Worm (Caenorhabditis elegans): ENCODE results near the gene F38B7.11.
A peak's percentile ranks its signal among the peaks of the same experiment; 100 is the strongest.

F38B7.11 gene

ce11 chrV:11515145-11515544, 31.8 kb upstream of the F38B7.11 start:
- TF ChIP-seq nhr-76 (tag; optimal IDR thresholded peaks at IDR 0.05), result no peak
- no peak for TF ChIP-seq nhr-12 (tag; optimal IDR thresholded peaks at IDR 0.05)
- no peak for TF ChIP-seq lin-13 (tag; optimal IDR thresholded peaks at IDR 0.05)
- no peak for TF ChIP-seq bed-3 (GFP tag; optimal IDR thresholded peaks at IDR 0.05)
- TF ChIP-seq lsy-2 (tag; optimal IDR thresholded peaks at IDR 0.05), result no peak

- TF ChIP-seq M03D4.4 (tag; optimal IDR thresholded peaks at IDR 0.05), result no peak
- TF ChIP-seq lin-32 (GFP tag; optimal IDR thresholded peaks at IDR 0.05), result no peak
Observed at ce11 chrV:11516141-11516591, 30.7 kb upstream of the F38B7.11 start, which contains the start of gene sdz-8. TSS of gene sdz-8 (minus strand) at chrV:11516191.

DNA sequence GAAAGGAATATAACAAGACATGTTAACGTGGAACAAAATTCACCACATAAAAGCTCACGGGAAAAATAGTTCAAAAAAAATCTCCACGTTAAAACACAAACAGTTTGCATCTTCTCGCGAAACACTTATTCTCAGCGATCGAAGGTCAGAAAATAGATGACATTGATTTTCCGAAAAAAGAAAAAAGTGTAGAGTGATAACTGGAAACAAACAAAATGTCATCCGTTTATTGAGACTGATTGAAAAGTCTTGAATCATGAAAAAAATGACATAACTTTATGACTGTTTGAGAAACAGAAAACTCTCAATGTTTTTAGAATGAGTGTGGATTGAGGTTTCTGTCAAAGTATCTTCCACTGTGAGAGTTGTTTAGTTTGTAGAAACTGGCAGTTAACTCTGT, 29.1 kb upstream of the F38B7.11 start, which contains the start of gene C55A6.4:
TSS of gene C55A6.4 (minus strand) at position 101 of the 400 bp plus-strand sequence.
- TF ChIP-seq drap-1 (GFP tag; optimal IDR thresholded peaks at IDR 0.05) (no peak), sptf-1 (tag; optimal IDR thresholded peaks at IDR 0.05) (no peak), nhr-237 (tag; optimal IDR thresholded peaks at IDR 0.05) (no peak), unc-120 (tag; optimal IDR thresholded peaks at IDR 0.05; ENCODE audit: poor library complexity, severe bottlenecking) (no peak), nhr-2 (tag; optimal IDR thresholded peaks at IDR 0.05) (no peak), sem-2 (GFP tag; optimal IDR thresholded peaks at IDR 0.05) (no peak), ceh-39 (tag; optimal IDR thresholded peaks at IDR 0.05) (no peak), tbx-8 (GFP tag; optimal IDR thresholded peaks at IDR 0.05) (no peak), nhr-76 (tag; optimal IDR thresholded peaks at IDR 0.05) (no peak)

DNA sequence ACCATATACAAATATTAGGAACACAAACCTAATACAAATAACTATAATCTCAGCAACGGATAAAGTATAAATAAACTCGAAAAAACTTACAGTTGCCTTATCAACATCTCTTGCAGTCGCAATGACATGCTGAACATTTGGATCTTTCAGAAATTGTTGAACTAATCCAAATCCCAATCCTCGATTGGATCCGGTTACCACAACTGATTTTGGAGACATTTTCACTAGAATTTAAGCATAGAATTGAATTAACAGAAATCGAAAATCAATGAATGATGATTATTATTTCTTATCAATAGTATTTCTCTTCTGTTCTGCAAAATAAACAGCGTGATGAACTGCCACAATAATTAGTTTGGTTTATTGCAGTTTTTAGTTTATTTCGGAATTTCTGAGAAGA, 26.7 kb upstream of the F38B7.11 start, which contains the start of the genes C55A6.11 and C55A6.7:
TSS of gene C55A6.11 (plus strand) at position 301 of the 400 bp plus-strand sequence.
TSS of gene C55A6.7 (minus strand) at position 316 of the 400 bp plus-strand sequence.
- no peak for TF ChIP-seq ceh-39 (tag; optimal IDR thresholded peaks at IDR 0.05)
- TF ChIP-seq sem-2 (GFP tag; optimal IDR thresholded peaks at IDR 0.05), result no peak
- TF ChIP-seq nhr-12 (tag; optimal IDR thresholded peaks at IDR 0.05), result no peak
- no peak for TF ChIP-seq ham-2 (GFP tag; optimal IDR thresholded peaks at IDR 0.05)
- no peak for TF ChIP-seq tbx-8 (GFP tag; optimal IDR thresholded peaks at IDR 0.05)
- no peak for TF ChIP-seq hlh-1 (tag; optimal IDR thresholded peaks at IDR 0.05)
- TF ChIP-seq nhr-28 (tag; optimal IDR thresholded peaks at IDR 0.05), result no peak
- TF ChIP-seq lsy-2 (tag; optimal IDR thresholded peaks at IDR 0.05), result no peak
- TF ChIP-seq lin-13 (tag; optimal IDR thresholded peaks at IDR 0.05), result no peak
- TF ChIP-seq elt-3 (tag; optimal IDR thresholded peaks at IDR 0.05), result no peak

- TF ChIP-seq unc-62 (GFP tag; optimal IDR thresholded peaks at IDR 0.05) (no peak), elt-3 (tag; optimal IDR thresholded peaks at IDR 0.05) (no peak), lin-13 (tag; optimal IDR thresholded peaks at IDR 0.05) (peak; percentile 87), unc-120 (tag; optimal IDR thresholded peaks at IDR 0.05; ENCODE audit: poor library complexity, severe bottlenecking) (peak; percentile 28), ceh-43 (GFP tag; optimal IDR thresholded peaks at IDR 0.05) (peak; percentile 44), ces-1 (GFP tag; optimal IDR thresholded peaks at IDR 0.05) (no peak), tbx-8 (GFP tag; optimal IDR thresholded peaks at IDR 0.05) (peak; percentile 43), cnd-1 (tag; optimal IDR thresholded peaks at IDR 0.05) (peak; percentile 47), drap-1 (GFP tag; optimal IDR thresholded peaks at IDR 0.05) (peak; percentile 49), sem-2 (GFP tag; optimal IDR thresholded peaks at IDR 0.05) (peak; percentile 32), nhr-2 (tag; optimal IDR thresholded peaks at IDR 0.05) (no peak), hlh-1 (tag; optimal IDR thresholded peaks at IDR 0.05) (peak; percentile 57), zip-8 (tag; optimal IDR thresholded peaks at IDR 0.05) (no peak), ham-2 (GFP tag; optimal IDR thresholded peaks at IDR 0.05) (no peak), lin-32 (GFP tag; optimal IDR thresholded peaks at IDR 0.05) (no peak), elt-1 (tag; optimal IDR thresholded peaks at IDR 0.05; ENCODE audit: borderline replicate concordance, insufficient read depth) (no peak), unc-39 (tag; optimal IDR thresholded peaks at IDR 0.05) (no peak), ceh-39 (tag; optimal IDR thresholded peaks at IDR 0.05) (peak; percentile 20), mab-5 (tag; optimal IDR thresholded peaks at IDR 0.05) (no peak), mep-1 (tag; optimal IDR thresholded peaks at IDR 0.05) (peak; percentile 80), bed-3 (GFP tag; optimal IDR thresholded peaks at IDR 0.05) (no peak), nhr-28 (tag; optimal IDR thresholded peaks at IDR 0.05) (no peak), sptf-1 (tag; optimal IDR thresholded peaks at IDR 0.05) (no peak), nhr-12 (tag; optimal IDR thresholded peaks at IDR 0.05) (no peak), snpc-4 (tag; optimal IDR thresholded peaks at IDR 0.05) (no peak), mls-2 (tag; optimal IDR thresholded peaks at IDR 0.05) (no peak), nhr-76 (tag; optimal IDR thresholded peaks at IDR 0.05) (no peak), nhr-237 (tag; optimal IDR thresholded peaks at IDR 0.05) (peak; percentile 74), M03D4.4 (tag; optimal IDR thresholded peaks at IDR 0.05) (peak; percentile 76), blmp-1 (tag; optimal IDR thresholded peaks at IDR 0.05) (no peak), pha-4 (tag; optimal IDR thresholded peaks at IDR 0.05) (peak; percentile 70), flh-1 (GFP tag; optimal IDR thresholded peaks at IDR 0.05) (no peak), lsy-2 (tag; optimal IDR thresholded peaks at IDR 0.05) (peak; percentile 75), ceh-83 (GFP tag; optimal IDR thresholded peaks at IDR 0.05) (peak; percentile 19), ztf-11 (tag; optimal IDR thresholded peaks at IDR 0.05) (no peak)
Observed at ce11 chrV:11521448-11521847, 25.4 kb upstream of the F38B7.11 start, which contains the start of gene pafo-1. TSS of gene pafo-1 (plus strand) at chrV:11521703.

Measured in whole organism, mixed stage, embryonic.